Worm (Caenorhabditis elegans) whole organism, midembryonic: ENCODE results near the gene F35H10.2.
"Not testable (repeated sequence)": the region's sequence is repeated elsewhere in the genome, so short reads cannot be mapped to it uniquely, and the experiment has no call there.

ENCODE experiments used
- T22C8.4 ChIP-seq: fragments of 200-800 bp; sonication (Bioruptor generic); IDR thresholded peaks from 2 replicates; pipeline ENCODE4 v1.3.6; 2022; ENCODE audit warnings: missing genetic modification characterization, missing compliant biosample characterization
- cog-1 ChIP-seq: sonication (generic microtip); optimal IDR thresholded peaks from 2 replicates; lab custom pipeline; 2016; ENCODE audit warnings: missing genetic modification characterization, missing compliant biosample characterization
- flt-1 ChIP-seq: fragments of 200-800 bp; sonication (Bioruptor generic); IDR thresholded peaks from 2 replicates; pipeline ENCODE4 v1.3.6; 2022; ENCODE audit warnings: missing genetic modification characterization, missing compliant biosample characterization
- klf-2 ChIP-seq: fragments of 200-800 bp; sonication (Bioruptor generic); conservative IDR thresholded peaks from 2 replicates; pipeline ENCODE4 v1.3.6; 2022; ENCODE audit warnings: missing genetic modification reagents, missing genetic modification characterization, missing compliant biosample characterization
- med-1 ChIP-seq: sonication (generic microtip); optimal IDR thresholded peaks from 2 replicates; lab custom pipeline; 2017; ENCODE audit warnings: missing genetic modification characterization, mild to moderate bottlenecking, missing compliant biosample characterization, antibody characterized with exemption, missing genetic modification reagents; ENCODE audit not compliant: insufficient read depth
- ref-1 ChIP-seq: fragments of 200-800 bp; sonication (Bioruptor generic); conservative IDR thresholded peaks from 2 replicates; pipeline ENCODE4 v1.3.6; 2022; ENCODE audit warnings: missing genetic modification reagents, missing genetic modification characterization, missing compliant biosample characterization
- tab-1 ChIP-seq: fragments of 200-800 bp; sonication (Bioruptor generic); IDR thresholded peaks from 2 replicates; pipeline ENCODE4 v1.3.6; 2022; ENCODE audit warnings: missing genetic modification characterization, missing compliant biosample characterization
- ztf-23 ChIP-seq: fragments of 200-800 bp; sonication (Bioruptor generic); IDR thresholded peaks from 2 replicates; pipeline ENCODE4 v1.3.6; 2022; ENCODE audit warnings: missing genetic modification reagents, missing genetic modification characterization, missing compliant biosample characterization
- ztf-29 ChIP-seq: fragments of 200-800 bp; sonication (Bioruptor generic); IDR thresholded peaks from 2 replicates; pipeline ENCODE4 v1.3.6; 2022; ENCODE audit warnings: missing genetic modification reagents, missing genetic modification characterization, missing compliant biosample characterization

F35H10.2 gene

ce11 chrIV:8348073-8348472 lies 19.1 kb downstream of the F35H10.2 start, which contains the start of gene F17E9.4:
Gene F17E9.4 (plus strand): TSS chrIV:8348373.
- TF ChIP-seq ztf-29 (GFP tag; lab: Robert Waterston, UW) (no peak), med-1 (GFP tag; lab: Kevin White, UChicago) (no peak), ztf-23 (GFP tag; lab: Robert Waterston, UW) (no peak), ref-1 (no peak), cog-1 (tag; lab: Kevin White, UChicago) (no peak), klf-2 (no peak), T22C8.4 (GFP tag; lab: Robert Waterston, UW) (no peak), tab-1 (no peak), flt-1 (GFP tag; lab: Robert Waterston, UW) (no peak)

ce11 chrIV:8352036-8352435 lies 23.0 kb downstream of the F35H10.2 start, which contains the start of gene F17E9.16:
Gene F17E9.16 (plus strand): TSS chrIV:8352336.
- TF ChIP-seq klf-2; cog-1 (tag; lab: Kevin White, UChicago); flt-1 (GFP tag; lab: Robert Waterston, UW): not testable (repeated sequence)

- TF ChIP-seq tab-1 (no peak), cog-1 (tag; lab: Kevin White, UChicago) (no peak), med-1 (GFP tag; lab: Kevin White, UChicago) (no peak), ztf-29 (GFP tag; lab: Robert Waterston, UW) (no peak), ref-1 (no peak), flt-1 (GFP tag; lab: Robert Waterston, UW) (no peak), ztf-23 (GFP tag; lab: Robert Waterston, UW) (no peak), T22C8.4 (GFP tag; lab: Robert Waterston, UW) (no peak), klf-2 (no peak)
These were observed 25.6 kb downstream of the F35H10.2 start, which contains the start of gene F17E9.3 for ce11 chrIV:8354572-8354971. Gene F17E9.3 (plus strand): TSS chrIV:8354872.

ce11 chrIV:8355592-8355991 lies 26.6 kb downstream of the F35H10.2 start, which contains the start of the genes F17E9.2 and col-116:
Gene F17E9.2 (plus strand): TSS chrIV:8355892.
Gene col-116 (plus strand): TSS chrIV:8355906.
- TF ChIP-seq ztf-23 (GFP tag; lab: Robert Waterston, UW) = no peak
- TF ChIP-seq ztf-29 (GFP tag; lab: Robert Waterston, UW) = no peak
- TF ChIP-seq klf-2 = no peak
- no peak for TF ChIP-seq ref-1
- TF ChIP-seq flt-1 (GFP tag; lab: Robert Waterston, UW) = no peak
- TF ChIP-seq cog-1 (tag; lab: Kevin White, UChicago) = no peak
- TF ChIP-seq T22C8.4 (GFP tag; lab: Robert Waterston, UW) = no peak
- no peak for TF ChIP-seq med-1 (GFP tag; lab: Kevin White, UChicago)
- TF ChIP-seq tab-1 = no peak

ce11 chrIV:8357299-8357698 lies 28.3 kb downstream of the F35H10.2 start:
- TF ChIP-seq klf-2 (no peak), T22C8.4 (GFP tag; lab: Robert Waterston, UW) (no peak), cog-1 (tag; lab: Kevin White, UChicago) (no peak), tab-1 (no peak), flt-1 (GFP tag; lab: Robert Waterston, UW) (no peak), ztf-23 (GFP tag; lab: Robert Waterston, UW) (no peak), ztf-29 (GFP tag; lab: Robert Waterston, UW) (no peak), ref-1 (no peak), med-1 (GFP tag; lab: Kevin White, UChicago) (no peak)

ce11 chrIV:8358492-8358891 lies 29.5 kb downstream of the F35H10.2 start, which contains the start of gene D2096.13:
Gene D2096.13 (minus strand): TSS chrIV:8358592.
- TF ChIP-seq flt-1 (GFP tag; lab: Robert Waterston, UW) (no peak), tab-1 (no peak), ztf-23 (GFP tag; lab: Robert Waterston, UW) (no peak), T22C8.4 (GFP tag; lab: Robert Waterston, UW) (no peak), klf-2 (no peak), ref-1 (no peak), ztf-29 (GFP tag; lab: Robert Waterston, UW) (no peak), cog-1 (tag; lab: Kevin White, UChicago) (no peak), med-1 (GFP tag; lab: Kevin White, UChicago) (no peak)

ce11 chrIV:8359716-8360407 lies 30.8 kb downstream of the F35H10.2 start, which contains the start of gene D2096.5:
Gene D2096.5 (minus strand): TSS chrIV:8359766.
- TF ChIP-seq T22C8.4 (GFP tag; lab: Robert Waterston, UW) (no peak), ztf-23 (GFP tag; lab: Robert Waterston, UW) (no peak), flt-1 (GFP tag; lab: Robert Waterston, UW) (no peak), tab-1 (no peak), cog-1 (tag; lab: Kevin White, UChicago) (no peak), ref-1 (no peak), med-1 (GFP tag; lab: Kevin White, UChicago) (no peak), klf-2 (no peak), ztf-29 (GFP tag; lab: Robert Waterston, UW) (no peak)

ce11 chrIV:8360817-8361216 lies 31.8 kb downstream of the F35H10.2 start, which contains the start of gene sqv-1:
Gene sqv-1 (plus strand): TSS chrIV:8361117.
- TF ChIP-seq flt-1 (GFP tag; lab: Robert Waterston, UW) = no peak

ce11 chrIV:8363163-8363562 lies 34.1 kb downstream of the F35H10.2 start, which contains the start of gene D2096.12:
Gene D2096.12 (plus strand): TSS chrIV:8363463.
- TF ChIP-seq T22C8.4 (GFP tag; lab: Robert Waterston, UW) (no peak), flt-1 (GFP tag; lab: Robert Waterston, UW) (no peak), ref-1 (no peak), klf-2 (no peak), ztf-23 (GFP tag; lab: Robert Waterston, UW) (no peak), tab-1 (no peak), ztf-29 (GFP tag; lab: Robert Waterston, UW) (no peak), med-1 (GFP tag; lab: Kevin White, UChicago) (no peak), cog-1 (tag; lab: Kevin White, UChicago) (no peak)
